Worm (Caenorhabditis elegans) whole organism, L4 larva: ENCODE measurements around the gene B0034.7.
A peak's percentile ranks its signal among the peaks of the same experiment; 100 is the strongest.

Source experiments
- F37D6.2 ChIP-seq: sonication (generic microtip); optimal IDR thresholded peaks from 2 replicates; lab custom pipeline; 2016; ENCODE audit warnings: mild to moderate bottlenecking, missing genetic modification characterization, missing compliant biosample characterization
- F49E8.2 ChIP-seq: sonication (generic microtip); optimal IDR thresholded peaks from 2 replicates; lab custom pipeline; 2016; ENCODE audit warnings: missing compliant biosample characterization, mild to moderate bottlenecking, missing genetic modification characterization, borderline replicate concordance
- T20F7.1 ChIP-seq: fragments of 200-800 bp; sonication (Bioruptor generic); optimal IDR thresholded peaks from 2 replicates; lab custom pipeline; 2018; ENCODE audit warnings: mild to moderate bottlenecking, missing genetic modification characterization, missing compliant biosample characterization
- Y48G9A.11 ChIP-seq: fragments of 200-800 bp; sonication (Bioruptor generic); IDR thresholded peaks from 2 replicates; pipeline ENCODE4 v1.3.6; 2022; ENCODE audit warnings: missing genetic modification reagents, missing genetic modification characterization, missing compliant biosample characterization
- Y75B8A.6 ChIP-seq: fragments of 200-800 bp; sonication (Bioruptor generic); IDR thresholded peaks from 2 replicates; pipeline ENCODE4 v1.3.6; 2022; ENCODE audit warnings: missing genetic modification reagents, missing genetic modification characterization, missing compliant biosample characterization
- ZK337.2 ChIP-seq: fragments of 200-800 bp; sonication (Bioruptor generic); IDR thresholded peaks from 2 replicates; pipeline ENCODE4 v1.3.6; 2022; ENCODE audit warnings: missing genetic modification reagents, missing genetic modification characterization, missing compliant biosample characterization
- ama-1 ChIP-seq: fragments of 150-350 bp; optimal IDR thresholded peaks from 2 replicates; lab custom pipeline; 2014; ENCODE audit warnings: inconsistent platforms, mixed read lengths
- arid-1 ChIP-seq: fragments of 200-800 bp; sonication (Bioruptor generic); conservative IDR thresholded peaks from 2 replicates; pipeline ENCODE4 v1.3.6; 2022; ENCODE audit warnings: missing genetic modification reagents, missing genetic modification characterization, missing compliant biosample characterization
- attf-4 ChIP-seq: sonication (generic microtip); optimal IDR thresholded peaks from 3 replicates; lab custom pipeline; 2017; ENCODE audit warnings: missing biosample characterization, missing genetic modification characterization
- ceh-28 ChIP-seq: fragments of 150-350 bp; optimal IDR thresholded peaks from 2 replicates; lab custom pipeline; 2014; ENCODE audit warnings: missing biosample characterization, missing genetic modification reagents, missing genetic modification characterization
- ceh-82 ChIP-seq: sonication (generic microtip); optimal IDR thresholded peaks from 2 replicates; lab custom pipeline; 2017; ENCODE audit warnings: missing biosample characterization, missing genetic modification characterization
- ces-1 ChIP-seq: fragments of 150-350 bp; sonication (generic microtip); optimal IDR thresholded peaks from 4 replicates; lab custom pipeline; 2014; ENCODE audit warnings: missing biosample characterization, missing genetic modification reagents, missing genetic modification characterization
- ctbp-1 ChIP-seq: fragments of 200-800 bp; sonication (Bioruptor generic); IDR thresholded peaks from 2 replicates; pipeline ENCODE4 v1.3.6; 2022; ENCODE audit warnings: missing genetic modification reagents, missing genetic modification characterization, missing compliant biosample characterization
- daf-19 ChIP-seq: fragments of 200-800 bp; sonication (Bioruptor generic); conservative IDR thresholded peaks from 2 replicates; pipeline ENCODE4 v1.3.6; 2022; ENCODE audit warnings: missing genetic modification characterization, missing compliant biosample characterization
- daf-8 ChIP-seq: fragments of 200-800 bp; sonication (Bioruptor generic); IDR thresholded peaks from 2 replicates; pipeline ENCODE4 v1.3.6; 2022; ENCODE audit warnings: missing genetic modification characterization, missing compliant biosample characterization
- dmd-9 ChIP-seq: fragments of 200-800 bp; sonication (Bioruptor generic); IDR thresholded peaks from 2 replicates; pipeline ENCODE4 v1.3.6; 2022; ENCODE audit warnings: missing genetic modification reagents, missing genetic modification characterization, missing compliant biosample characterization
- dpl-1 ChIP-seq: fragments of 150-350 bp; optimal IDR thresholded peaks from 2 replicates; lab custom pipeline; 2014; ENCODE audit warnings: missing biosample characterization, missing genetic modification reagents, missing genetic modification characterization
- fkh-10 ChIP-seq: fragments of 150-350 bp; optimal IDR thresholded peaks from 2 replicates; lab custom pipeline; 2014; ENCODE audit warnings: missing biosample characterization, missing genetic modification reagents, missing genetic modification characterization
- gei-8 ChIP-seq: fragments of 200-800 bp; sonication (Bioruptor generic); optimal IDR thresholded peaks from 2 replicates; lab custom pipeline; 2018; ENCODE audit warnings: mild to moderate bottlenecking, missing genetic modification characterization, missing compliant biosample characterization
- hlh-30 ChIP-seq: sonication (generic microtip); optimal IDR thresholded peaks from 2 replicates; lab custom pipeline; 2017; ENCODE audit warnings: antibody characterized with exemption, mild to moderate bottlenecking, missing genetic modification characterization, missing compliant biosample characterization; ENCODE audit not compliant: insufficient read depth
- hmg-1.1 ChIP-seq: fragments of 200-800 bp; sonication (Bioruptor generic); IDR thresholded peaks from 2 replicates; pipeline ENCODE4 v1.3.6; 2022; ENCODE audit warnings: missing genetic modification reagents, missing genetic modification characterization, missing compliant biosample characterization
- jun-1 ChIP-seq: fragments of 150-350 bp; optimal IDR thresholded peaks from 2 replicates; lab custom pipeline; 2014; ENCODE audit warnings: missing biosample characterization, missing genetic modification reagents, missing genetic modification characterization
- lin-38 ChIP-seq: fragments of 200-800 bp; sonication (Bioruptor generic); IDR thresholded peaks from 2 replicates; pipeline ENCODE4 v1.3.6; 2022; ENCODE audit warnings: missing genetic modification reagents, missing genetic modification characterization, missing compliant biosample characterization
- lin-39 ChIP-seq: fragments of 150-350 bp; optimal IDR thresholded peaks from 2 replicates; lab custom pipeline; 2014; ENCODE audit warnings: missing biosample characterization, missing genetic modification reagents, missing genetic modification characterization
- lir-3 ChIP-seq: sonication (generic microtip); optimal IDR thresholded peaks from 2 replicates; lab custom pipeline; 2016; ENCODE audit warnings: mild to moderate bottlenecking, missing genetic modification characterization, missing compliant biosample characterization
- madf-9 ChIP-seq: fragments of 200-800 bp; sonication (Bioruptor generic); conservative IDR thresholded peaks from 2 replicates; pipeline ENCODE4 v1.3.6; 2022; ENCODE audit warnings: missing genetic modification reagents, missing genetic modification characterization, missing compliant biosample characterization
- mdt-29 ChIP-seq: fragments of 200-800 bp; sonication (Bioruptor generic); IDR thresholded peaks from 2 replicates; pipeline ENCODE4 v1.3.6; 2022; ENCODE audit warnings: missing genetic modification reagents, missing genetic modification characterization, missing compliant biosample characterization
- nhr-10 ChIP-seq: fragments of 150-350 bp; optimal IDR thresholded peaks from 2 replicates; lab custom pipeline; 2014; ENCODE audit warnings: missing biosample characterization, missing genetic modification characterization
- nhr-11 ChIP-seq: fragments of 150-350 bp; optimal IDR thresholded peaks from 2 replicates; lab custom pipeline; 2014; ENCODE audit warnings: missing biosample characterization, missing genetic modification characterization
- nhr-111 ChIP-seq: fragments of 200-800 bp; sonication (Bioruptor generic); optimal IDR thresholded peaks from 2 replicates; lab custom pipeline; 2018; ENCODE audit warnings: mild to moderate bottlenecking, missing genetic modification characterization, missing compliant biosample characterization
- nhr-41 ChIP-seq: fragments of 200-800 bp; sonication (Bioruptor generic); IDR thresholded peaks from 2 replicates; pipeline ENCODE4 v1.3.6; 2022; ENCODE audit warnings: missing genetic modification reagents, missing genetic modification characterization, missing compliant biosample characterization
- nhr-6 ChIP-seq: fragments of 150-350 bp; optimal IDR thresholded peaks from 2 replicates; lab custom pipeline; 2014; ENCODE audit warnings: missing biosample characterization, missing genetic modification characterization
- nhr-76 ChIP-seq: fragments of 150-350 bp; optimal IDR thresholded peaks from 2 replicates; lab custom pipeline; 2014; ENCODE audit warnings: missing biosample characterization, missing genetic modification characterization
- nhr-77 ChIP-seq: fragments of 150-350 bp; optimal IDR thresholded peaks from 2 replicates; lab custom pipeline; 2014; ENCODE audit warnings: missing biosample characterization, missing genetic modification characterization
- pha-4 ChIP-seq, 2 experiments: fragments of 150-350 bp in 1 of 2; fragments of 200-800 bp in 1 of 2; sonication (Bioruptor generic) in 1 of 2; IDR thresholded peaks in 1 of 2; optimal IDR thresholded peaks in 1 of 2; 2 replicates each; pipeline versions ENCODE4 v1.3.6 to Lab custom; 2014 to 2022; ENCODE audit warnings: missing genetic modification characterization in 2 of 2, missing genetic modification reagents in 2 of 2, missing biosample characterization in 1 of 2, missing compliant biosample characterization in 1 of 2
- php-3 ChIP-seq: fragments of 200-800 bp; sonication (Bioruptor generic); IDR thresholded peaks from 2 replicates; pipeline ENCODE4 v1.3.6; 2022; ENCODE audit warnings: missing genetic modification reagents, missing genetic modification characterization, missing compliant biosample characterization
- rbr-2 ChIP-seq: sonication (generic microtip); optimal IDR thresholded peaks from 2 replicates; lab custom pipeline; 2016; ENCODE audit warnings: missing genotype, missing genetic modification characterization, missing compliant biosample characterization
- saeg-2 ChIP-seq: fragments of 200-800 bp; sonication (Bioruptor generic); IDR thresholded peaks from 2 replicates; pipeline ENCODE4 v1.3.6; 2022; ENCODE audit warnings: missing genetic modification reagents, missing genetic modification characterization, missing compliant biosample characterization
- sdz-12 ChIP-seq: fragments of 200-800 bp; sonication (Bioruptor generic); optimal IDR thresholded peaks from 2 replicates; lab custom pipeline; 2018; ENCODE audit warnings: mild to moderate bottlenecking, missing genetic modification characterization, missing compliant biosample characterization
- set-16 ChIP-seq: fragments of 200-800 bp; sonication (Bioruptor generic); IDR thresholded peaks from 2 replicates; pipeline ENCODE4 v1.3.6; 2022; ENCODE audit warnings: missing genetic modification reagents, missing genetic modification characterization, missing compliant biosample characterization
- unc-39 ChIP-seq: sonication (generic microtip); optimal IDR thresholded peaks from 2 replicates; lab custom pipeline; 2017; ENCODE audit warnings: missing biosample characterization, missing genetic modification characterization
- unc-62 ChIP-seq, 3 experiments: fragments of 150-350 bp in 1 of 3; sonication (generic microtip); optimal IDR thresholded peaks in 2 of 3; peaks in 1 of 3; 1 replicate in 1 of 3; 2 replicates in 2 of 3; lab custom pipeline; 2014 to 2017; ENCODE audit warnings: missing biosample characterization in 3 of 3, missing genetic modification characterization in 3 of 3, missing genetic modification reagents in 3 of 3, missing genotype in 1 of 3
- zfp-2 ChIP-seq: sonication (generic microtip); optimal IDR thresholded peaks from 2 replicates; lab custom pipeline; 2016; ENCODE audit warnings: mild to moderate bottlenecking, missing genetic modification characterization, missing compliant biosample characterization

B0034.7 gene

DNA sequence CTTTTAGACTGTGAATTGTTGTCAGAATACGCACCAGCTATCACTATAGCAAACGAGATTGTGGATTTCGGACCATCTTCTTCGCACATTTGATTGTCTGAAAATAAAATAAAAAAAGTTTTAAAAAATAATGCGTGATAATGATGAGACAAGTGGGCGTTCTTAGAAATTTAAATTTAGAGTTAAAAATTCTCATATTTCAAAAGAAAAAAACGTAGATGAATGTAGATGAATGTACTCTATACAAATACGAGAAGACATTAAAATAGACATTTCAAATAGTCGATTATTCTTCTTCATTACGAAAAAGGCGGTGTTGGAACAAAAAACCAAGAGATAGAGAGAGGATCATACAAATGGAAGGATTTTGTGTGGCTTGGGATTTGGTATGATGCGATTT is 13.5 kb downstream of the B0034.7 start, which contains the start of gene B0034.5:
TSS of gene B0034.5 (minus strand) at position 101 of the 400 bp plus-strand sequence.
- TF ChIP-seq lin-39 (tag; lab: Kevin White, UChicago) (no peak), mdt-29 (GFP tag; lab: Robert Waterston, UW) (no peak)

DNA sequence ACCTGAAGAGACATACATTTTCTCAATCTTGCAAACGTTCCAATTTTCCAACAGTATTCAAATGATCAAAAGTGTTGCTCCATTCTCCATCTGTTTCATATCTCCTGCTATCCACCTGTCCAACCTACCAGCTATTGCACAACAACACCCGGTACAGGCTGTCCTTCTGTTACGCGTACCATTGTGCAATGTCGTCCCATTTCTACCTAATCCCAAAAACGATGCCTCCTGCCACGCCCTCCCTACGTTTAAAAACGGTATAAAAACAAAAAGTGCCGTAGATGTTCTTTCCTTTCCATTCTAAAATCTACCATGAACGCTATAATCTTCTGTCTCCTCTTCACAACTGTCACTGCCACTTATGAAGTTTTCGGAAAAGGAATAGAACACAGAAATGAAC is 26.8 kb downstream of the B0034.7 start, which contains the start of gene ins-2:
TSS of gene ins-2 (plus strand) at position 301 of the 400 bp plus-strand sequence.
- peak in 1 of 2 experiments; percentile 80 for TF ChIP-seq unc-62 (GFP tag; optimal IDR thresholded peaks at IDR 0.05 in 1 of 2; lab: Kevin White, UChicago)
- TF ChIP-seq unc-62 (tag; optimal IDR thresholded peaks at IDR 0.05; lab: Kevin White, UChicago), result no peak
- TF ChIP-seq daf-8 (GFP tag; lab: Robert Waterston, UW), result no peak

DNA sequence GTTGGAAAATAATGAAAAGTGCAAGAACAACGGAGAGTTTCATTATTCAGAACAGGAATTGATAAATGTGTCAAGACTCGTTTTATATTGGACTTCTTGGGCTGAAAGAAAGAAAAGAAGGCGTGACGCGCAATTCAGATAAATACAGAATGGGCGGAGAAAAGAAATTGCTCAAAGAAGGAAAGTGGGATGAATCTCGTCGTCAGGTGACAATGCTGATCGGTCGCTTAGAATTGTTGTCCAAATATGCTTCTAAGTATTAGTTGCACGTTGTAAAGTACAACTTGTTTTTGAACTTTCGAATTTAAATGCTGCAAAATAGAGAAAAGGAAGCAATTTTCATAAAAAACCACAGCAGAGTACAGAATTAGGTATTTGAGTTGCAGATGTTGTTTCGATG is 29.3 kb downstream of the B0034.7 start, which contains the start of gene ins-3:
TSS of gene ins-3 (minus strand) at position 101 of the 400 bp plus-strand sequence.
- TF ChIP-seq ces-1 (GFP tag; lab: Kevin White, UChicago), result no peak
- no peak for TF ChIP-seq arid-1
- no peak for TF ChIP-seq nhr-77
- TF ChIP-seq Y48G9A.11 (GFP tag; lab: Robert Waterston, UW), result no peak
- TF ChIP-seq dmd-9 (GFP tag; lab: Robert Waterston, UW), result no peak
- TF ChIP-seq php-3 (GFP tag; lab: Robert Waterston, UW), result no peak
- no peak for TF ChIP-seq unc-39 (tag; lab: Kevin White, UChicago)
- TF ChIP-seq nhr-41, result no peak
- no peak for TF ChIP-seq hlh-30 (tag; lab: Kevin White, UChicago)
- TF ChIP-seq pha-4 (GFP tag; IDR thresholded peaks at IDR 0.05; lab: Robert Waterston, UW), result no peak
- TF ChIP-seq pha-4 (tag; optimal IDR thresholded peaks at IDR 0.05; lab: Kevin White, UChicago), result no peak
- TF ChIP-seq nhr-10 (tag; lab: Kevin White, UChicago), result no peak
- TF ChIP-seq nhr-6 (tag; lab: Kevin White, UChicago), result no peak
- TF ChIP-seq attf-4 (tag; lab: Kevin White, UChicago), result no peak
- TF ChIP-seq nhr-76 (tag; lab: Kevin White, UChicago), result no peak
- no peak for TF ChIP-seq F37D6.2
- no peak for TF ChIP-seq lin-39 (tag; lab: Kevin White, UChicago)
- no peak for TF ChIP-seq daf-19 (GFP tag; lab: Robert Waterston, UW)
- TF ChIP-seq jun-1 (tag; lab: Kevin White, UChicago), result no peak
- TF ChIP-seq ZK337.2 (GFP tag; lab: Robert Waterston, UW), result no peak

DNA sequence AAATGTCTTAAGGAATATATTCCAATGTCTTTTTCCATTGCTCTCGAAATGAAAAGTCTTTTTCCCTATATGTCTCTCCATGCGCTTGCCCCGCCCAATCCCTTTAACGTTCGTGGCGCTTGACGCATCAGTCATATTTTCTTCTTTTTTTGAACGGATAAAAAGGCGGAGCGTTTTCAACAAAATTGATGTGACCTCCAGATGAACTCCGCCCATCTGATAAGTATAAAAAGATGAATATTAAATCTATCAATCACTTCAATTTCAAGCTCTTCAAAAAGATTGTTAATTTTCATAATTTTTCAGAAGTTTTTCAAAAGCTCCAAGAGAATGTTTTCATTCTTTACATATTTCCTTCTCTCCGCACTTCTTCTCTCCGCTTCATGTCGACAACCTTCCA is 34.6 kb downstream of the B0034.7 start, which contains the start of gene ins-4:
TSS of gene ins-4 (plus strand) at position 301 of the 400 bp plus-strand sequence.
- TF ChIP-seq F49E8.2 (tag; lab: Kevin White, UChicago), result no peak
- no peak for TF ChIP-seq fkh-10
- no peak for TF ChIP-seq ama-1 (lab: Kevin White, UChicago)
- TF ChIP-seq lin-38 (GFP tag; lab: Robert Waterston, UW), result no peak
- no peak for TF ChIP-seq gei-8 (GFP tag; lab: Kevin White, UChicago)
- TF ChIP-seq zfp-2, result no peak
- no peak for TF ChIP-seq ctbp-1 (GFP tag; lab: Robert Waterston, UW)
- no peak for TF ChIP-seq nhr-11
- TF ChIP-seq dpl-1, result no peak
- no peak for TF ChIP-seq attf-4 (tag; lab: Kevin White, UChicago)
- TF ChIP-seq rbr-2 (tag; lab: Kevin White, UChicago), result no peak
- no peak for TF ChIP-seq ceh-82 (tag; lab: Kevin White, UChicago)

DNA sequence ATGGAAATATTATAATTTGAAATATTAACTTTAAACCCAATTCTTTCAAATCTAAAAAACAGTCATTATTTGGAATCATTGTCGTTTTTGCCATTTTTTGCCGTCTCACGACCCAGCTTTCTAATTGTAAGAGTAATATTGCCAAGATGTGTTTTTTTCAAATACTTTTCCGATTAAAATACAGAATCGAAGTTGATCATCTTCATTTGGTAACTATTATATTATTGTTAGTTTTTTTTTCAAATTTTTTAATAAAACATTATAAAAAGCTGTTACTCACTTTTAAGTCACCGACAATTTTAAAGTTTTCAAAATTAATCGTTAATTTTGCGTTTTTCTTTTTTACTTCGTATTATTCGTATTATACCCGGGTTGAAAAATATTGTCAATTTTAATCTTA is 35.8 kb downstream of the B0034.7 start, which contains the start of gene ins-5:
TSS of gene ins-5 (plus strand) at position 301 of the 400 bp plus-strand sequence.
- TF ChIP-seq unc-39 (tag; lab: Kevin White, UChicago) (no peak), lir-3 (tag; lab: Kevin White, UChicago) (no peak), sdz-12 (GFP tag; lab: Kevin White, UChicago) (no peak), saeg-2 (GFP tag; lab: Robert Waterston, UW) (no peak), ceh-28 (tag; lab: Kevin White, UChicago) (no peak), madf-9 (GFP tag; lab: Robert Waterston, UW) (no peak), nhr-11 (no peak), Y75B8A.6 (no peak), T20F7.1 (GFP tag; lab: Kevin White, UChicago) (no peak), set-16 (GFP tag; lab: Robert Waterston, UW) (no peak), nhr-76 (tag; lab: Kevin White, UChicago) (no peak), hmg-1.1 (GFP tag; lab: Robert Waterston, UW) (no peak), nhr-111 (GFP tag; lab: Kevin White, UChicago) (no peak), pha-4 (GFP tag; IDR thresholded peaks at IDR 0.05; lab: Robert Waterston, UW) (no peak), pha-4 (tag; optimal IDR thresholded peaks at IDR 0.05; lab: Kevin White, UChicago) (no peak), ama-1 (lab: Kevin White, UChicago) (no peak), unc-62 (GFP tag; optimal IDR thresholded peaks at IDR 0.05 in 1 of 2; lab: Kevin White, UChicago) (no peak), unc-62 (tag; optimal IDR thresholded peaks at IDR 0.05; lab: Kevin White, UChicago) (no peak), dmd-9 (GFP tag; lab: Robert Waterston, UW) (no peak)
